Fruit fly (Drosophila melanogaster) Kc167 (cell line): ENCODE data around the gene PPP4R2r.

Source experiments
- Myc ChIP-seq: fragments of >200 bp; optimal IDR thresholded peaks from 2 replicates; lab custom pipeline; 2017; ENCODE audit warnings: missing external identifiers
- Sin3A ChIP-seq: fragments of >200 bp; optimal IDR thresholded peaks from 2 replicates; lab custom pipeline; 2018; ENCODE audit warnings: missing external identifiers
- h ChIP-seq: fragments of >200 bp; optimal IDR thresholded peaks from 3 replicates; lab custom pipeline; 2018; ENCODE audit warnings: missing external identifiers
- psq ChIP-seq: fragments of >200 bp; optimal IDR thresholded peaks from 2 replicates; lab custom pipeline; 2017; ENCODE audit warnings: missing external identifiers
- ttk ChIP-seq: sonication (Bioruptor generic); optimal IDR thresholded peaks from 2 replicates; lab custom pipeline; 2017; ENCODE audit warnings: missing external identifiers

dm6 chrX:10464531-10464930 lies 14.1 kb upstream of the PPP4R2r start:
- no peak for TF ChIP-seq ttk
- TF ChIP-seq h (lab: Kevin White, UChicago) = no peak
- no peak for TF ChIP-seq Sin3A (lab: Kevin White, UChicago)
- TF ChIP-seq Myc = no peak
- no peak for TF ChIP-seq psq (lab: Kevin White, UChicago)
